Fruit fly (Drosophila melanogaster) Kc167 (cell line): ENCODE data around the gene Elp1.

Experiments
- Myc ChIP-seq: fragments of >200 bp; optimal IDR thresholded peaks from 2 replicates; lab custom pipeline; 2017; ENCODE audit warnings: missing external identifiers
- Sin3A ChIP-seq: fragments of >200 bp; optimal IDR thresholded peaks from 2 replicates; lab custom pipeline; 2018; ENCODE audit warnings: missing external identifiers
- h ChIP-seq: fragments of >200 bp; optimal IDR thresholded peaks from 3 replicates; lab custom pipeline; 2018; ENCODE audit warnings: missing external identifiers
- insv ChIP-seq: fragments of >200 bp; optimal IDR thresholded peaks from 3 replicates; lab custom pipeline; 2018; ENCODE audit warnings: missing external identifiers
- psq ChIP-seq: fragments of >200 bp; optimal IDR thresholded peaks from 2 replicates; lab custom pipeline; 2017; ENCODE audit warnings: missing external identifiers
- ttk ChIP-seq: sonication (Bioruptor generic); optimal IDR thresholded peaks from 2 replicates; lab custom pipeline; 2017; ENCODE audit warnings: missing external identifiers

The Elp1 gene

DNA sequence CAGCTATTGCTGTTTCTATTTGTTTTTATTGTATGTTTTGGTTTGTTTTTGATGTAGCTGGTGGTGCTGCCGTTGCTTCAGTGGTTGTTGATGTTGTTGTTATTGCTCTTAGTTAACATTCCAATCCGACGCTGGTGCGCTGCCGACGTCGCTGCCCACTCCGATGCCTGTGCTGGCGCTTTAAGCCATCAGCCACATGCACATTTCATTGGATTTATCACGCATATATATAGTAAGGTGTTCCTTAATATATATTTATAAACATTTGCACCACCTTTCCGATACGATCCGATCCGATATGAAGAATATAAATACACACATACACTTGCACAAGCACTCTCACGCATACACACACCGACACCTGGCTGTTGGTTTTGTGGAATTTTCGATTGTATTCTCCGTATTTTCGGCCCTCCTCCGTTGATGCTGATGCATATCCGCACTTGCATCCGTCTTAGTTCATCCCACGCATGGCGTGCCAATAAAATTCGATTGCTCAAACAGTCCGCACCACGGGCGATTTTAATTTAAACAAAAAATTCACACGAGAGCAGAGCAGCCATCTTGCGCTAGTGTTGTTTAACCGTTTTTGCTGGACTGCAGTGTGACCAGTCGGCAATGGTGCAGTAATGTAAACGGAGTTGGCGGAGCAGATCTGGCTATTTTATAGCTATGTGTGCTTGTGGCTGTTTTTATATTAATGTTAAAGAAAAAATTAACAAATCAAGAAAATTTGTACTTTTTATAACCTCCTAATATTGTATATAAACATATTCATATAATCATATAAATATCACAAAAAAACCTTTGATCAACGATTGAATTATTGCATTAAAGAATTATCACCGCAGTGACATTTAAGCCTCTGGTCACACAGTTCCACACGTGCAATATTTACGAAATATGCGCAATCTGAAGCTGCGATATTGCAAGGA lies at the start of gene Elp1, which contains the start of gene Csk:
Gene Elp1 (plus strand): TSS at position 867 of the 935 bp plus-strand sequence.
Gene Csk (minus strand): TSS at position 602 of the 935 bp plus-strand sequence.
- TF ChIP-seq psq (lab: Kevin White, UChicago) = no peak
- TF ChIP-seq insv (lab: Kevin White, UChicago) = no peak
- no peak for TF ChIP-seq ttk (lab: Kevin White, UChicago)
- no peak for TF ChIP-seq Myc (lab: Kevin White, UChicago)
- TF ChIP-seq h = no peak
- TF ChIP-seq Sin3A = no peak

DNA sequence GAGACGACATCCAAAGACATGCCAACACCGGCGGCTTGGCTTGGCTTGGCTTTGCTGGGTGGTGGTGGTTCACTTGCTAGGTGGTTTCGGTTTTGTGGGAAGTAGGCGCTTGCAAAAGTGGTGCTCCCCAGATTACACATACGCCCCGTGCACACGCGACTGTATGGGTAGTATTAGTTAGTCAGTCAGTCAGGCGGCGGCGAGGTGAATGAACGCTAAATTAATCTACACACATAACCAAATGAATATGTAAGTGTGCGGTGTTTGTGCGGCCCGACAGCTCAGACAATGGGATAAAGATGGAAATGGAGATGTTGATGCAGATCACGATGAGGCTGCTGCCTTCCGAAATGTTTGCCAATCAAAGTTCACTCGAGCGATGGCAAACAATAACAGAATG lies 47.6 kb upstream of the Elp1 start:
- TF ChIP-seq Sin3A = no peak
- no peak for TF ChIP-seq psq (lab: Kevin White, UChicago)
- no peak for TF ChIP-seq ttk (lab: Kevin White, UChicago)
- no peak for TF ChIP-seq h
- no peak for TF ChIP-seq Myc (lab: Kevin White, UChicago)
- no peak for TF ChIP-seq insv (lab: Kevin White, UChicago)

DNA sequence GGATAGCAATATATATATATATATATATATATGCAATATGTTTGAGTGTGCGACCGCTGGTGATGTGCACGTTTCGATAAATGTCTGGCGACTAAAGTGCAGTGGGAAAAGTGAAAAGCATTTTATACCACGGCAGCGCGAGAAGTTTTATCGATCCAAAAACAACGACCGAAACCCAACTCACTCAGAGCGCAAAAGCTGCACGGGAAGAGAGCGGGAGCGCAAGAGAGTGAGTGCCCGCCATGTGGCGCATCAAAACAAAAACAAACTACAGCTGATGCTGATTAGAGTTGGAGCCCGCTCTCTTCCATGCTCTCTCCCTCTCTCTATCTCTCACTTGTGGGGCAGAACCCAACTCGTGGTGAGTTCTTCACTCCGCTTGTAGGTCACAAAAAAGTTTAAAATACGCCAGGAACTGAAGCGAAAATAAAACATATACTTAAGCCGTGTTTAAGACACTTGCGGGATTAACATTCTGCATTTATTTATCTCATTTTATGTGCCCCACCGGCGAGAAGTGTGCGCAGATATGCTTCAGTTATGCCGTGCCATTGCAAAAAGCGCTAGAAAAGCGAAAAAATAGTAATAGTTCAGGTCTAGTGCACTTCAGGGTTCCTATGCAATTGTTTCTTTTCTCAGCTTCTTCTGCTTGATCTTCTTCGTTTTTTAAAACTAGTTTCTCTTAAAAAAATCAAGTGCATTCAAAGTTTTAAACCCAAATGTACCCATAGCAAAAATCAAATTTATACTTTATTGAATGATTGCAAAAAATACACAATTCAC lies 45.9 kb upstream of the Elp1 start:
- no peak for TF ChIP-seq h
- no peak for TF ChIP-seq insv (lab: Kevin White, UChicago)
- TF ChIP-seq psq (lab: Kevin White, UChicago) = no peak
- no peak for TF ChIP-seq Sin3A
- TF ChIP-seq ttk (lab: Kevin White, UChicago) = no peak
- no peak for TF ChIP-seq Myc (lab: Kevin White, UChicago)

DNA sequence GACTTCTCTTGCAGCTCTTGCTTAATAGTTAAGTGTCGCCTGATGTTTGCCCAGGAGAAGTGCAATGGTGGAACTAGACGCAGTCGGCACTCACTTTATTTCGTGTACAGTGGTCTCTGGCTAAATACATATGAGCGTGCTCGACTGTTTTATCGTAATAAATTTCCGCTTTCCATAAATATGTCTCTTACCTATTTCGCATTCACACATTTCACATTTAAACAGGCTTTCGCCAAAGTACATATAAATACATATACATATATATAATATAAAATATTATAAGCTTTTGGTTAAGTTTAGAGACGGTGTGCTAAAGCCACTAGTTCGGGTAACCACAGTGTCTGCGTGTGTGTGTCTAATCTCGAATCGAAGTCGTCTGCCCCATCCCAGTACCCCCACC lies 44.1 kb upstream of the Elp1 start:
- no peak for TF ChIP-seq ttk (lab: Kevin White, UChicago)
- TF ChIP-seq Myc (lab: Kevin White, UChicago) = no peak
- no peak for TF ChIP-seq Sin3A
- TF ChIP-seq insv (lab: Kevin White, UChicago) = no peak
- TF ChIP-seq h = no peak
- TF ChIP-seq psq (lab: Kevin White, UChicago) = no peak

DNA sequence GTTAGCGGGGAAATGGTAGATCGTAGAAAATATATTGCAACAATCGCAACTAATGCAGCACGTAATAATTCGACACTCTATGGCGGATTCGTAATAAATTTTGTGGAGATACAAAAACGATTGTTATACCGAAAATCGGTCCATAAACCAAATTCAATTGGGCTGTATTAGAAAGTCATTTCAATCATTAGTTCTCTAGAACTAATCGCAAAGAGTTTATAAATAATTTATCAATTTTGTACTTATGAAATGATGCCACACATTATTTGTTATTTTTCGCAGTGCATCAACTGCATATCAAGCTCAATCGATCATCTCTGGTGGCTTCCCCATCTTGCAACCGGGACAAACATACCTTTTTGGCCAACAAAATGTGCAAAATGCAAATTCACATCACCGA lies 38.3 kb upstream of the Elp1 start:
- no peak for TF ChIP-seq ttk (lab: Kevin White, UChicago)
- no peak for TF ChIP-seq psq (lab: Kevin White, UChicago)
- TF ChIP-seq Sin3A = no peak
- TF ChIP-seq h = no peak
- TF ChIP-seq Myc (lab: Kevin White, UChicago) = no peak
- TF ChIP-seq insv (lab: Kevin White, UChicago) = no peak

DNA sequence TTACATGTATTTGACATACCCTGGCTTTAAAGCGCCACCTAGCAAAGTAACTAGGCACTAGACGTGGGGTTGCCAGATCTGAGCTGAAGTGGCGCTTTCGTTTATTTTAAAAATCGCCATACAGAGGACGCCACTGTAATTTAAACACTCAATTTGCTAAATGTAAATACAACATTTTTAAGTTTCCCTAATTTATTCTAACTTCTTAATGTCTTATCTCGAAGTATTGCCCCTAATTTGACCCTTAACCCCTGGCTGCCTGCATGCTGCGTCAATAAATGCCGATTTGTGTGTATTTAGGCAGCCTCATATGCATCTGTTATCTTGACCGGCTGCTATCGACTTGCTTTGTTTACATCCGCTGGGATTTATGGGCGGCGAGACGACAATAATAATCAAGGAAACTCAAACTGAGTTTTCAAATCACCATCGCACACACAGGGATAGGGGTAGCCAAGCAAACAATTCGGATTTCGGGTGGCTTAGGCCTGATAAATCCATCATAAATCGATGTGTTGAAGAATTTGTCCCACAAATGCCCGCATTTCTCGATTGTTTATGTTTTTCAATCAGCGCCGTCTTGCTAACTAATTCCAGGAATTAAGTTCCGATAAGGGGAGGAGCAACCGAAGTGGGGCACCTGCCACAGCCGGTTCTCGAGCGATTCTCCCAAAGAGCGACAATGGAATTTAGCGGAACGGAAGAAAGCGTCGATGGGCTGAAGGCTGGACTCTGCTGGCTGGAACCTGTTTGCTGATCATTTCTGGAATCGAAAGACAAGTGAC lies 37.3 kb upstream of the Elp1 start:
- no peak for TF ChIP-seq h
- TF ChIP-seq insv (lab: Kevin White, UChicago) = no peak
- TF ChIP-seq psq (lab: Kevin White, UChicago) = no peak
- no peak for TF ChIP-seq ttk (lab: Kevin White, UChicago)
- no peak for TF ChIP-seq Sin3A
- TF ChIP-seq Myc (lab: Kevin White, UChicago) = no peak

DNA sequence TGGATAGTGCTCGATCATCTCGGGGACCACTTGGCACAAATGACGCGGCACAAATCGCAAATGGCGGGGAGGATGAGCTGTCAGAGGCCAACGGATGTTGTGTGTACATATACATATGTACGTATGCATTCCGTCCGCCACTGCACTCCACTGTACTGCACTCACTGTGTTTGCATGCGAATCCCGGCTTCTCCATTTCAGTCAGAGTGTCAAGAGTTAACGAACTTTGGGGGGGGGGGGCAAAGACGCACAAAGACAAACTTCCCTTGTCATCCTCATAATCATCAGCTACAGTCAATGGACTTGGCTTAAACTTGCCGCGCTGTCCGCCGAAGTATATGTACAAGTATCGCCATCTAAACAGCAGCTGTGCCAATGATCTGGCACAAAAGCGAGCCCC lies 36.7 kb upstream of the Elp1 start:
- TF ChIP-seq ttk (lab: Kevin White, UChicago) = no peak
- no peak for TF ChIP-seq Myc (lab: Kevin White, UChicago)
- no peak for TF ChIP-seq insv (lab: Kevin White, UChicago)
- TF ChIP-seq Sin3A = no peak
- TF ChIP-seq h = no peak
- no peak for TF ChIP-seq psq (lab: Kevin White, UChicago)

DNA sequence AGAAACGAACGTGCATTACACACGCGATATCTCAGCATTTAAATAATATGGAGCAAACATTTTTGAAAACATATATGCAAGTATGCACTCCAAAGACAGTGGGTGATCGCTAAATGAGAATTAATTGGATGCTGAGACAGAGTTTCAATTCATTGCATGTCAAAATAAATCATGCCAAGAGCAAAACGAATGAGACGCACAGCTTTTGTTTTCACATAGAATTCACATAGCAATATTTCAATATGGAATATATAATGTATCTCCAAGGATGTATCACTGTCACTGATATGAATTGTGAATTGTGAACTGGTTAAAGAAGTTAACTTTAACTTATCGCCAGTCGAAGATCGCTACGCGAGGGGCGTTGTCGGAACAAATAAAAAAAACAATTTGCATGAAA lies 36.3 kb upstream of the Elp1 start:
- TF ChIP-seq psq (lab: Kevin White, UChicago) = no peak
- TF ChIP-seq ttk (lab: Kevin White, UChicago) = no peak
- no peak for TF ChIP-seq Myc (lab: Kevin White, UChicago)
- no peak for TF ChIP-seq h
- no peak for TF ChIP-seq Sin3A
- no peak for TF ChIP-seq insv (lab: Kevin White, UChicago)

DNA sequence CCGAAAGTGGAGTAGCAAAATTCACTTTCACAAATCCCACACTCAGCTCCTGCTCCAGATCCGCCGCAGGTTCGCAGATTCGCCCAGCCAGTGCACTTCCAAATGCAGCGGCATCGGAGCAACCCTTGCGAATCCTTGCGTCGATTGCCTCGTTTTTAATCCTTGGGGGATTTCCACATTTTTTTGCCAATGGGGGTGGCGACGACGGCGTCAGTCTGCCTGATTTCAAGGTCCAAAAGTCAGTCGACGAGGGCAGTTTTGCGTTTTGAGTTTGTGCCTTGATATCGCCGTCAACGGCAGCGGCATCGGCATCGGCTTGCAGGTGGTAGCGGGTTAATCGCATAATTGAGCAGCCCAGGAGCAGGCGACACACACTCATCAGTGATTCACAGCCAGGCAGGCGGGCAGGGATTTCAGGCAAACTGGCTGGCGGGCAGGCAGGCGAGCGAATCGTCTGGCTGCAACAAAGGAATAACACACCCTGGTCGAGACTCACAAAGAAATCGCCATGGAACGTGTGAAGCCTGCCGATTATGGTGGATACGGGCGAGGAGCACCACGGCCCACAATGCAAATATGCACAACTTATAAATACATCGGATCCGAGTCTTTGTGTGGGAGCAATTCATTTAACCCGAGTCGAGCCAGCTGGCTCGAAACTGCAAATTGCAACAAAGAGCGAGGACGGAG lies 35.2 kb upstream of the Elp1 start:
- TF ChIP-seq h (no peak), Sin3A (no peak), ttk (lab: Kevin White, UChicago) (no peak), Myc (lab: Kevin White, UChicago) (no peak), insv (lab: Kevin White, UChicago) (no peak), psq (lab: Kevin White, UChicago) (no peak)

DNA sequence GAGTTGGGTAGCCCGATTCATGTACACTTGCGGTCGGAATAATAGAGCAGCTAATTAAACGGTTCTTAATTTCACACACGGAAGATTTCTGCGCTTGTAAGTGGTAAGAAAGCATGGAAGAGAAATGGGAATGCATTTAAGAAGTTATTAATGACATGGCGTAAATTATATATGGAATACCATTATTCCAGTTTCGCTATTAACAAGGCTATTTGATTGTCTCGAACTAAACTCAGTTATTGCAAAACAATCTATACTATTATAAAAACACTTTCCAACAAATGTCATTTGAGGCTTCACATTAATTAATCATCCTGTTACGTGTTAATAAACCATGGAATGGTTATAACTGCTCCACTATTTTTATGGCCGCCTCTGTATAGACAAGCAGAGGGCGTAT lies 34.6 kb upstream of the Elp1 start:
- TF ChIP-seq insv (lab: Kevin White, UChicago) = no peak
- no peak for TF ChIP-seq psq (lab: Kevin White, UChicago)
- TF ChIP-seq ttk (lab: Kevin White, UChicago) = no peak
- TF ChIP-seq h = no peak
- TF ChIP-seq Myc (lab: Kevin White, UChicago) = no peak
- TF ChIP-seq Sin3A = no peak

DNA sequence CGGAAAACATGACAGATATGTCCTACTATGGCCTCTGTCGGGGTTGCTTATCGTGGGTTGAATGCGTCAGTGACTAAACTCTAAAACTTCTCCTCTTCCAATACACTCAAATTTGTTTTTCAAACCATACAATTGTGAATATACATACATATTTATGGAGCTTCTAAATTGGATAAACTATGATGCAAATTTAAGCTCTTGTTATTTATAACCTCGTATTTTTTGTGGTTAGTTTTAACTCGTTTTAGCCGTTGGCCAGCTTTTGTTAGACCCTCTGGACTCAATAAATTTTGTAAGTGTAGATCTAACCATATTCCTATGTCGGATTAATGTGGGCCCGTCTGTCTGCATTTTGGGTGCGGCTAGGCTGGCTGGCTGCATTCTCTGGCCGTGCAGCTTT lies 33.4 kb upstream of the Elp1 start:
- TF ChIP-seq Sin3A = no peak
- TF ChIP-seq psq (lab: Kevin White, UChicago) = no peak
- TF ChIP-seq ttk (lab: Kevin White, UChicago) = no peak
- TF ChIP-seq h = no peak
- TF ChIP-seq insv (lab: Kevin White, UChicago) = no peak
- TF ChIP-seq Myc (lab: Kevin White, UChicago) = no peak
